Worm (Caenorhabditis elegans) whole organism, mixed stage, embryonic: Measurements from ENCODE around the gene F53H2.3.

Source experiments
- ces-1 ChIP-seq: fragments of 150-350 bp; optimal IDR thresholded peaks from 2 replicates; lab custom pipeline; 2014; ENCODE audit warnings: missing biosample characterization, missing genetic modification reagents, missing genetic modification characterization
- elt-1 ChIP-seq: sonication (generic microtip); optimal IDR thresholded peaks from 2 replicates; lab custom pipeline; 2017; ENCODE audit warnings: missing genetic modification characterization, mild to moderate bottlenecking, missing compliant biosample characterization, antibody characterized with exemption, moderate library complexity, borderline replicate concordance; ENCODE audit not compliant: insufficient read depth
- elt-3 ChIP-seq: fragments of 150-350 bp; optimal IDR thresholded peaks from 2 replicates; lab custom pipeline; 2014; ENCODE audit warnings: missing biosample characterization, missing genetic modification characterization
- flh-1 ChIP-seq: fragments of 200-800 bp; sonication (Bioruptor generic); optimal IDR thresholded peaks from 2 replicates; lab custom pipeline; 2018; ENCODE audit warnings: mild to moderate bottlenecking, missing genetic modification characterization, moderate library complexity, missing compliant biosample characterization
- lin-13 ChIP-seq: fragments of 150-350 bp; optimal IDR thresholded peaks from 2 replicates; lab custom pipeline; 2014; ENCODE audit warnings: missing biosample characterization, missing genetic modification characterization
- nhr-76 ChIP-seq: sonication (generic microtip); optimal IDR thresholded peaks from 2 replicates; lab custom pipeline; 2017; ENCODE audit warnings: missing biosample characterization, missing genetic modification characterization
- snpc-4 ChIP-seq: fragments of 150-350 bp; optimal IDR thresholded peaks from 2 replicates; lab custom pipeline; 2014; ENCODE audit warnings: missing biosample characterization, missing genetic modification characterization
- ztf-11 ChIP-seq: fragments of 150-350 bp; optimal IDR thresholded peaks from 2 replicates; lab custom pipeline; 2014; ENCODE audit warnings: missing biosample characterization, missing genetic modification characterization

ce11 chrV:20366839-20367238, 44.7 kb downstream of the F53H2.3 start, which contains the start of gene K02E2.8:
- TF ChIP-seq lin-13 (tag; lab: Kevin White, UChicago) (no peak), elt-1 (tag; lab: Kevin White, UChicago) (no peak), elt-3 (tag; lab: Kevin White, UChicago) (no peak), snpc-4 (no peak), flh-1 (GFP tag; lab: Kevin White, UChicago) (no peak), ces-1 (GFP tag; lab: Kevin White, UChicago) (no peak), nhr-76 (tag; lab: Kevin White, UChicago) (no peak), ztf-11 (no peak)
